Worm (Caenorhabditis elegans) whole organism, mixed stage, embryonic: ENCODE data around the gene K02D10.4.

ENCODE experiments used
- M03D4.4 ChIP-seq: sonication (generic microtip); optimal IDR thresholded peaks from 2 replicates; lab custom pipeline; 2017; ENCODE audit warnings: mild to moderate bottlenecking, missing genetic modification characterization, missing compliant biosample characterization
- bed-3 ChIP-seq: fragments of 200-800 bp; sonication (Bioruptor generic); optimal IDR thresholded peaks from 3 replicates; lab custom pipeline; 2018; ENCODE audit warnings: mild to moderate bottlenecking, missing genetic modification characterization, moderate library complexity, missing compliant biosample characterization
- ceh-39 ChIP-seq: fragments of 150-350 bp; optimal IDR thresholded peaks from 2 replicates; lab custom pipeline; 2014; ENCODE audit warnings: missing biosample characterization, missing genetic modification characterization
- ceh-43 ChIP-seq: fragments of 200-800 bp; sonication (Bioruptor generic); optimal IDR thresholded peaks from 2 replicates; lab custom pipeline; 2018; ENCODE audit warnings: mild to moderate bottlenecking, missing genetic modification characterization, moderate library complexity, missing compliant biosample characterization
- ceh-83 ChIP-seq: fragments of 200-800 bp; sonication (Bioruptor generic); optimal IDR thresholded peaks from 2 replicates; lab custom pipeline; 2018; ENCODE audit warnings: mild to moderate bottlenecking, missing genetic modification characterization, missing compliant biosample characterization
- ces-1 ChIP-seq: fragments of 150-350 bp; optimal IDR thresholded peaks from 2 replicates; lab custom pipeline; 2014; ENCODE audit warnings: missing biosample characterization, missing genetic modification reagents, missing genetic modification characterization
- cnd-1 ChIP-seq: fragments of 200-800 bp; sonication (Bioruptor generic); optimal IDR thresholded peaks from 2 replicates; lab custom pipeline; 2018; ENCODE audit warnings: mild to moderate bottlenecking, missing genetic modification characterization, missing compliant biosample characterization
- drap-1 ChIP-seq: fragments of 200-800 bp; sonication (Bioruptor generic); optimal IDR thresholded peaks from 3 replicates; lab custom pipeline; 2018; ENCODE audit warnings: mild to moderate bottlenecking, missing genetic modification characterization, missing compliant biosample characterization
- elt-1 ChIP-seq: sonication (generic microtip); optimal IDR thresholded peaks from 2 replicates; lab custom pipeline; 2017; ENCODE audit warnings: missing genetic modification characterization, mild to moderate bottlenecking, missing compliant biosample characterization, antibody characterized with exemption, moderate library complexity, borderline replicate concordance; ENCODE audit not compliant: insufficient read depth
- elt-3 ChIP-seq: fragments of 150-350 bp; optimal IDR thresholded peaks from 2 replicates; lab custom pipeline; 2014; ENCODE audit warnings: missing biosample characterization, missing genetic modification characterization
- ham-2 ChIP-seq: fragments of 200-800 bp; sonication (Bioruptor generic); optimal IDR thresholded peaks from 2 replicates; lab custom pipeline; 2018; ENCODE audit warnings: mild to moderate bottlenecking, missing genetic modification characterization, missing compliant biosample characterization
- lin-13 ChIP-seq: fragments of 150-350 bp; optimal IDR thresholded peaks from 2 replicates; lab custom pipeline; 2014; ENCODE audit warnings: missing biosample characterization, missing genetic modification characterization
- lin-32 ChIP-seq: fragments of 200-800 bp; sonication (Bioruptor generic); optimal IDR thresholded peaks from 2 replicates; lab custom pipeline; 2018; ENCODE audit warnings: mild to moderate bottlenecking, missing genetic modification characterization, missing compliant biosample characterization
- lsy-2 ChIP-seq: fragments of 150-350 bp; optimal IDR thresholded peaks from 2 replicates; lab custom pipeline; 2014; ENCODE audit warnings: missing biosample characterization, missing genetic modification characterization
- mab-5 ChIP-seq: fragments of 150-350 bp; optimal IDR thresholded peaks from 2 replicates; lab custom pipeline; 2014; ENCODE audit warnings: missing biosample characterization, missing genetic modification characterization
- mep-1 ChIP-seq: fragments of 150-350 bp; optimal IDR thresholded peaks from 2 replicates; lab custom pipeline; 2017; ENCODE audit warnings: missing biosample characterization, missing genetic modification reagents, missing genetic modification characterization, inconsistent platforms
- mls-2 ChIP-seq: sonication (generic microtip); optimal IDR thresholded peaks from 2 replicates; lab custom pipeline; 2016; ENCODE audit warnings: mild to moderate bottlenecking, missing genetic modification characterization, moderate library complexity, missing compliant biosample characterization
- nhr-12 ChIP-seq: fragments of 150-350 bp; optimal IDR thresholded peaks from 2 replicates; lab custom pipeline; 2014; ENCODE audit warnings: missing biosample characterization, missing genetic modification characterization
- nhr-2 ChIP-seq: fragments of 150-350 bp; optimal IDR thresholded peaks from 2 replicates; lab custom pipeline; 2014; ENCODE audit warnings: missing biosample characterization, missing genetic modification characterization
- nhr-237 ChIP-seq: fragments of 150-350 bp; optimal IDR thresholded peaks from 2 replicates; lab custom pipeline; 2014; ENCODE audit warnings: missing biosample characterization, missing genetic modification characterization
- nhr-28 ChIP-seq: fragments of 150-350 bp; optimal IDR thresholded peaks from 2 replicates; lab custom pipeline; 2014; ENCODE audit warnings: missing biosample characterization, missing genetic modification characterization
- nhr-76 ChIP-seq: sonication (generic microtip); optimal IDR thresholded peaks from 2 replicates; lab custom pipeline; 2017; ENCODE audit warnings: missing biosample characterization, missing genetic modification characterization
- pha-4 ChIP-seq: fragments of 150-350 bp; optimal IDR thresholded peaks from 2 replicates; lab custom pipeline; 2018; ENCODE audit warnings: missing biosample characterization, missing genetic modification reagents, missing genetic modification characterization
- snpc-4 ChIP-seq: fragments of 150-350 bp; optimal IDR thresholded peaks from 2 replicates; lab custom pipeline; 2014; ENCODE audit warnings: missing biosample characterization, missing genetic modification characterization
- sptf-1 ChIP-seq: sonication (generic microtip); optimal IDR thresholded peaks from 2 replicates; lab custom pipeline; 2017; ENCODE audit warnings: mild to moderate bottlenecking, missing genetic modification characterization, moderate library complexity, missing compliant biosample characterization
- tbx-8 ChIP-seq: fragments of 200-800 bp; sonication (Bioruptor generic); optimal IDR thresholded peaks from 2 replicates; lab custom pipeline; 2018; ENCODE audit warnings: mild to moderate bottlenecking, missing genetic modification characterization, moderate library complexity, missing compliant biosample characterization
- unc-120 ChIP-seq: sonication (generic microtip); optimal IDR thresholded peaks from 2 replicates; lab custom pipeline; 2017; ENCODE audit warnings: missing genetic modification characterization, missing compliant biosample characterization; ENCODE audit not compliant: poor library complexity, severe bottlenecking
- unc-39 ChIP-seq: fragments of 150-350 bp; optimal IDR thresholded peaks from 2 replicates; lab custom pipeline; 2014; ENCODE audit warnings: missing biosample characterization, missing genetic modification characterization
- unc-62 ChIP-seq: fragments of 150-350 bp; optimal IDR thresholded peaks from 2 replicates; lab custom pipeline; 2014; ENCODE audit warnings: missing biosample characterization, missing genetic modification reagents, missing genetic modification characterization
- zip-8 ChIP-seq: fragments of 150-350 bp; optimal IDR thresholded peaks from 2 replicates; lab custom pipeline; 2014; ENCODE audit warnings: missing biosample characterization, missing genetic modification characterization
- ztf-11 ChIP-seq: fragments of 150-350 bp; optimal IDR thresholded peaks from 2 replicates; lab custom pipeline; 2014; ENCODE audit warnings: missing biosample characterization, missing genetic modification characterization

The K02D10.4 gene

ce11 chrIII:8791235-8791634, 11.4 kb upstream of the K02D10.4 start, which contains the start of the genes zfp-1 and F54F2.14:
Gene zfp-1, plus strand, starts transcription at chrIII:8791535.
Gene F54F2.14, plus strand, starts transcription at chrIII:8791546.
- TF ChIP-seq elt-1 (tag; lab: Kevin White, UChicago) (no peak), cnd-1 (tag; lab: Kevin White, UChicago) (no peak), lin-32 (no peak), snpc-4 (tag; lab: Kevin White, UChicago) (no peak), tbx-8 (no peak), ceh-43 (GFP tag; lab: Kevin White, UChicago) (no peak), M03D4.4 (tag; lab: Kevin White, UChicago) (no peak), unc-62 (no peak), zip-8 (no peak), lsy-2 (tag; lab: Kevin White, UChicago) (no peak), nhr-28 (tag; lab: Kevin White, UChicago) (no peak), ham-2 (no peak), ztf-11 (tag; lab: Kevin White, UChicago) (no peak)

ce11 chrIII:8788690-8789089, 8.9 kb upstream of the K02D10.4 start:
- TF ChIP-seq drap-1 (GFP tag; lab: Kevin White, UChicago), result no peak
- TF ChIP-seq ces-1 (GFP tag; lab: Kevin White, UChicago), result no peak
- TF ChIP-seq bed-3 (GFP tag; lab: Kevin White, UChicago), result no peak
- TF ChIP-seq lin-13 (tag; lab: Kevin White, UChicago), result no peak
- TF ChIP-seq mab-5 (tag; lab: Kevin White, UChicago), result no peak
- TF ChIP-seq lsy-2 (tag; lab: Kevin White, UChicago), result no peak

ce11 chrIII:8786077-8786476, 6.3 kb upstream of the K02D10.4 start, which contains the start of gene K02D10.8:
Gene K02D10.8, plus strand, starts transcription at chrIII:8786377.
- TF ChIP-seq mls-2 (tag; lab: Kevin White, UChicago) (no peak), nhr-12 (no peak), ztf-11 (tag; lab: Kevin White, UChicago) (no peak), unc-39 (tag; lab: Kevin White, UChicago) (no peak), ces-1 (GFP tag; lab: Kevin White, UChicago) (no peak)

- no peak for TF ChIP-seq pha-4 (tag; lab: Kevin White, UChicago)
- TF ChIP-seq zip-8, result no peak
- no peak for TF ChIP-seq unc-120
- no peak for TF ChIP-seq elt-1 (tag; lab: Kevin White, UChicago)
- no peak for TF ChIP-seq ceh-39 (tag; lab: Kevin White, UChicago)
- no peak for TF ChIP-seq ceh-43 (GFP tag; lab: Kevin White, UChicago)
- TF ChIP-seq unc-62, result no peak
- TF ChIP-seq nhr-76, result no peak
- TF ChIP-seq ztf-11 (tag; lab: Kevin White, UChicago), result no peak
- no peak for TF ChIP-seq nhr-28 (tag; lab: Kevin White, UChicago)
- TF ChIP-seq sptf-1 (tag; lab: Kevin White, UChicago), result no peak
- no peak for TF ChIP-seq mab-5 (tag; lab: Kevin White, UChicago)
Observed at ce11 chrIII:8785426-8785825, 5.6 kb upstream of the K02D10.4 start.

ce11 chrIII:8784500-8784899, 4.7 kb upstream of the K02D10.4 start:
- TF ChIP-seq ceh-43 (GFP tag; lab: Kevin White, UChicago), result no peak
- TF ChIP-seq ceh-39 (tag; lab: Kevin White, UChicago), result no peak
- no peak for TF ChIP-seq bed-3 (GFP tag; lab: Kevin White, UChicago)
- no peak for TF ChIP-seq ces-1 (GFP tag; lab: Kevin White, UChicago)
- TF ChIP-seq elt-3 (tag; lab: Kevin White, UChicago), result no peak
- TF ChIP-seq ztf-11 (tag; lab: Kevin White, UChicago), result no peak
- no peak for TF ChIP-seq unc-62
- no peak for TF ChIP-seq nhr-2 (tag; lab: Kevin White, UChicago)
- no peak for TF ChIP-seq unc-120
- TF ChIP-seq unc-39 (tag; lab: Kevin White, UChicago), result no peak
- TF ChIP-seq lin-13 (tag; lab: Kevin White, UChicago), result no peak
- TF ChIP-seq ceh-83, result no peak
- TF ChIP-seq lsy-2 (tag; lab: Kevin White, UChicago), result no peak
- TF ChIP-seq lin-32, result no peak
- no peak for TF ChIP-seq ham-2
- TF ChIP-seq nhr-76, result no peak
- no peak for TF ChIP-seq nhr-237 (tag; lab: Kevin White, UChicago)
- TF ChIP-seq mep-1 (tag; lab: Kevin White, UChicago), result no peak
- TF ChIP-seq nhr-12, result no peak
